Worm (Caenorhabditis elegans) whole organism, L2 larva: ENCODE measurements around the gene sri-19.

ENCODE experiments used
- C34F6.9 ChIP-seq: fragments of 150-350 bp; optimal IDR thresholded peaks from 2 replicates; lab custom pipeline; 2014; ENCODE audit warnings: missing biosample characterization, missing genetic modification characterization
- F13H6.1 ChIP-seq: sonication (generic microtip); optimal IDR thresholded peaks from 2 replicates; lab custom pipeline; 2016; ENCODE audit warnings: missing genetic modification characterization, missing compliant biosample characterization
- R02D3.7 ChIP-seq: fragments of 150-350 bp; optimal IDR thresholded peaks from 2 replicates; lab custom pipeline; 2014; ENCODE audit warnings: missing biosample characterization, missing genetic modification characterization
- Y55F3AM.14 ChIP-seq: fragments of 200-800 bp; sonication (Bioruptor generic); optimal IDR thresholded peaks from 2 replicates; lab custom pipeline; 2018; ENCODE audit warnings: mild to moderate bottlenecking, missing genetic modification characterization, missing compliant biosample characterization
- ZK546.5 ChIP-seq: sonication (generic microtip); optimal IDR thresholded peaks from 2 replicates; lab custom pipeline; 2017; ENCODE audit warnings: missing biosample characterization, missing genetic modification characterization
- alr-1 ChIP-seq: fragments of 150-350 bp; optimal IDR thresholded peaks from 2 replicates; lab custom pipeline; 2014; ENCODE audit warnings: missing biosample characterization, missing genetic modification characterization
- ama-1 ChIP-seq: fragments of 150-350 bp; optimal IDR thresholded peaks from 2 replicates; lab custom pipeline; 2018; ENCODE audit warnings: inconsistent platforms
- crh-2 ChIP-seq: sonication (generic microtip); optimal IDR thresholded peaks from 2 replicates; lab custom pipeline; 2017; ENCODE audit warnings: missing biosample characterization, missing genetic modification characterization
- dmd-4 ChIP-seq: sonication (generic microtip); optimal IDR thresholded peaks from 2 replicates; lab custom pipeline; 2017; ENCODE audit warnings: missing biosample characterization, missing genetic modification characterization
- elt-1 ChIP-seq: fragments of 150-350 bp; optimal IDR thresholded peaks from 2 replicates; lab custom pipeline; 2014; ENCODE audit warnings: missing biosample characterization, missing genetic modification characterization
- fos-1 ChIP-seq: fragments of 150-350 bp; optimal IDR thresholded peaks from 2 replicates; lab custom pipeline; 2014; ENCODE audit warnings: missing biosample characterization, missing genetic modification characterization
- gmeb-1 ChIP-seq: fragments of 150-350 bp; optimal IDR thresholded peaks from 2 replicates; lab custom pipeline; 2014; ENCODE audit warnings: missing biosample characterization, missing genetic modification characterization
- lin-13 ChIP-seq: fragments of 150-350 bp; optimal IDR thresholded peaks from 2 replicates; lab custom pipeline; 2014; ENCODE audit warnings: missing biosample characterization, missing genetic modification reagents, missing genetic modification characterization
- lin-39 ChIP-seq: fragments of 150-350 bp; optimal IDR thresholded peaks from 2 replicates; lab custom pipeline; 2014; ENCODE audit warnings: missing biosample characterization, missing genetic modification reagents, missing genetic modification characterization
- lsy-2 ChIP-seq, 2 experiments: fragments of 150-350 bp in 1 of 2; sonication (generic microtip) in 1 of 2; optimal IDR thresholded peaks; 2 replicates each; lab custom pipeline; 2014 to 2017; ENCODE audit warnings: missing biosample characterization in 2 of 2, missing genetic modification characterization in 2 of 2
- mab-5 ChIP-seq: fragments of 150-350 bp; optimal IDR thresholded peaks from 2 replicates; lab custom pipeline; 2014; ENCODE audit warnings: missing biosample characterization, missing genetic modification characterization
- mbf-1 ChIP-seq: sonication (generic microtip); optimal IDR thresholded peaks from 2 replicates; lab custom pipeline; 2017; ENCODE audit warnings: missing biosample characterization, missing genetic modification characterization
- mdl-1 ChIP-seq, 2 experiments: fragments of 150-350 bp in 1 of 2; sonication (generic microtip) in 1 of 2; optimal IDR thresholded peaks; 2 replicates each; lab custom pipeline; 2017; ENCODE audit warnings: missing biosample characterization in 2 of 2, missing genetic modification characterization in 2 of 2
- nhr-10 ChIP-seq: sonication (generic microtip); optimal IDR thresholded peaks from 2 replicates; lab custom pipeline; 2017; ENCODE audit warnings: missing biosample characterization, missing genetic modification characterization
- nhr-11 ChIP-seq: fragments of 150-350 bp; optimal IDR thresholded peaks from 2 replicates; lab custom pipeline; 2014; ENCODE audit warnings: missing biosample characterization, missing genetic modification characterization
- nhr-12 ChIP-seq: fragments of 150-350 bp; optimal IDR thresholded peaks from 2 replicates; lab custom pipeline; 2014; ENCODE audit warnings: missing biosample characterization, missing genetic modification characterization
- nhr-129 ChIP-seq: fragments of 150-350 bp; optimal IDR thresholded peaks from 2 replicates; lab custom pipeline; 2014; ENCODE audit warnings: missing biosample characterization, missing genetic modification characterization
- nhr-23 ChIP-seq: fragments of 150-350 bp; optimal IDR thresholded peaks from 2 replicates; lab custom pipeline; 2014; ENCODE audit warnings: missing biosample characterization, missing genetic modification reagents, missing genetic modification characterization
- nhr-237 ChIP-seq: fragments of 150-350 bp; optimal IDR thresholded peaks from 2 replicates; lab custom pipeline; 2014; ENCODE audit warnings: missing biosample characterization, missing genetic modification characterization
- nhr-25 ChIP-seq: fragments of 150-350 bp; sonication (generic microtip); optimal IDR thresholded peaks from 3 replicates; lab custom pipeline; 2014; ENCODE audit warnings: missing biosample characterization, missing genetic modification characterization
- nhr-6 ChIP-seq: fragments of 150-350 bp; optimal IDR thresholded peaks from 2 replicates; lab custom pipeline; 2014; ENCODE audit warnings: missing biosample characterization, missing genetic modification characterization
- peb-1 ChIP-seq: fragments of 150-350 bp; optimal IDR thresholded peaks from 2 replicates; lab custom pipeline; 2014; ENCODE audit warnings: missing biosample characterization, missing genetic modification characterization
- sem-4 ChIP-seq: fragments of 150-350 bp; optimal IDR thresholded peaks from 2 replicates; lab custom pipeline; 2014; ENCODE audit warnings: missing biosample characterization, missing genetic modification reagents, missing genetic modification characterization
- skn-1 ChIP-seq: sonication (generic microtip); optimal IDR thresholded peaks from 2 replicates; lab custom pipeline; 2017; ENCODE audit warnings: missing biosample characterization, missing genetic modification characterization
- sma-3 ChIP-seq: sonication (generic microtip); optimal IDR thresholded peaks from 2 replicates; lab custom pipeline; 2016; ENCODE audit warnings: missing genetic modification reagents, missing genetic modification characterization, missing compliant biosample characterization
- sma-9 ChIP-seq, 2 experiments: fragments of 150-350 bp in 1 of 2; sonication (generic microtip) in 1 of 2; optimal IDR thresholded peaks; 2 replicates each; lab custom pipeline; 2014 to 2016; ENCODE audit warnings: missing genetic modification characterization in 2 of 2, mild to moderate bottlenecking in 1 of 2, missing biosample characterization in 1 of 2, missing compliant biosample characterization in 1 of 2, missing genetic modification reagents in 1 of 2, moderate library complexity in 1 of 2
- snpc-4 ChIP-seq: fragments of 150-350 bp; optimal IDR thresholded peaks from 2 replicates; lab custom pipeline; 2014; ENCODE audit warnings: missing biosample characterization, missing genetic modification characterization
- unc-39 ChIP-seq: fragments of 150-350 bp; optimal IDR thresholded peaks from 2 replicates; lab custom pipeline; 2014; ENCODE audit warnings: missing biosample characterization, missing genetic modification characterization
- unc-55 ChIP-seq: fragments of 150-350 bp; sonication (generic microtip); optimal IDR thresholded peaks from 3 replicates; lab custom pipeline; 2014; ENCODE audit warnings: missing biosample characterization, missing genetic modification reagents, missing genetic modification characterization
- unc-62 ChIP-seq: fragments of 150-350 bp; optimal IDR thresholded peaks from 2 replicates; lab custom pipeline; 2014; ENCODE audit warnings: missing biosample characterization, missing genetic modification reagents, missing genetic modification characterization
- zag-1 ChIP-seq: fragments of 150-350 bp; optimal IDR thresholded peaks from 2 replicates; lab custom pipeline; 2014; ENCODE audit warnings: missing biosample characterization, missing genetic modification characterization
- ztf-11 ChIP-seq: sonication (generic microtip); optimal IDR thresholded peaks from 2 replicates; lab custom pipeline; 2017; ENCODE audit warnings: missing biosample characterization, missing genetic modification characterization
- ztf-4 ChIP-seq: fragments of 150-350 bp; optimal IDR thresholded peaks from 2 replicates; lab custom pipeline; 2014; ENCODE audit warnings: missing biosample characterization, missing genetic modification characterization

sri-19 gene

ce11 chrIV:10936906-10937540, 21.1 kb upstream of the sri-19 start, which contains the start of gene fic-1:
Gene fic-1 (plus strand): TSS chrIV:10937454.
- no peak for TF ChIP-seq Y55F3AM.14
- TF ChIP-seq lsy-2 (tag; optimal IDR thresholded peaks at IDR 0.05; lab: Kevin White, UChicago) = peak; percentile 37 to 83
- no peak for TF ChIP-seq nhr-23 (tag; lab: Kevin White, UChicago)
- TF ChIP-seq ama-1 (lab: Kevin White, UChicago) = peak; percentile 24
- no peak for TF ChIP-seq unc-62 (GFP tag; lab: Kevin White, UChicago)
- no peak for TF ChIP-seq nhr-12 (tag; lab: Kevin White, UChicago)
- peak; percentile 36 for TF ChIP-seq snpc-4 (tag; lab: Kevin White, UChicago)
- peak; percentile 64 for TF ChIP-seq zag-1 (tag; lab: Kevin White, UChicago)
- TF ChIP-seq nhr-11 (tag; lab: Kevin White, UChicago) = no peak
- TF ChIP-seq nhr-25 = no peak
- peak; percentile 81 for TF ChIP-seq nhr-129 (tag; lab: Kevin White, UChicago)
- peak; percentile 84 for TF ChIP-seq sma-9 (GFP tag; optimal IDR thresholded peaks at IDR 0.05; lab: Kevin White, UChicago)
- TF ChIP-seq sma-9 (tag; optimal IDR thresholded peaks at IDR 0.05; lab: Kevin White, UChicago) = no peak
- peak; percentile 38 for TF ChIP-seq skn-1 (tag; lab: Kevin White, UChicago)
- no peak for TF ChIP-seq alr-1
- TF ChIP-seq ZK546.5 (tag; lab: Kevin White, UChicago) = no peak
- TF ChIP-seq peb-1 (tag; lab: Kevin White, UChicago) = no peak
- TF ChIP-seq mab-5 (tag; lab: Kevin White, UChicago) = peak; percentile 51
- peak; percentile 90 for TF ChIP-seq crh-2 (tag; lab: Kevin White, UChicago)
- TF ChIP-seq F13H6.1 (tag; lab: Kevin White, UChicago) = peak; percentile 44
- peak; percentile 74 for TF ChIP-seq lin-13 (GFP tag; lab: Kevin White, UChicago)
- no peak for TF ChIP-seq nhr-10 (tag; lab: Kevin White, UChicago)
- TF ChIP-seq nhr-6 (tag; lab: Kevin White, UChicago) = peak; percentile 56
- peak; percentile 33 for TF ChIP-seq sem-4
- TF ChIP-seq elt-1 (tag; lab: Kevin White, UChicago) = no peak
- TF ChIP-seq gmeb-1 (tag; lab: Kevin White, UChicago) = no peak
- TF ChIP-seq sma-3 (GFP tag; lab: Kevin White, UChicago) = peak; percentile 22
- TF ChIP-seq fos-1 (tag; lab: Kevin White, UChicago) = peak; percentile 19
- TF ChIP-seq ztf-4 = peak; percentile 63
- TF ChIP-seq unc-55 (GFP tag; lab: Kevin White, UChicago) = peak; percentile 94
- peak; percentile 92 for TF ChIP-seq C34F6.9
- peak; percentile 77 to 84 for TF ChIP-seq mdl-1 (tag; optimal IDR thresholded peaks at IDR 0.05; lab: Kevin White, UChicago)

ce11 chrIV:10948797-10949196, 9.4 kb upstream of the sri-19 start, which contains the start of gene Y69E1A.1:
Gene Y69E1A.1 (minus strand): TSS chrIV:10948897.
- TF ChIP-seq C34F6.9 (no peak), unc-39 (tag; lab: Kevin White, UChicago) (no peak), mdl-1 (tag; optimal IDR thresholded peaks at IDR 0.05; lab: Kevin White, UChicago) (no peak), zag-1 (tag; lab: Kevin White, UChicago) (no peak)
- TF ChIP-seq, all 48 proteins: peak for 0

ce11 chrIV:10949510-10949909, 8.7 kb upstream of the sri-19 start, which contains the start of gene nsph-3.1:
Gene nsph-3.1 (plus strand): TSS chrIV:10949810.
- no peak for TF ChIP-seq unc-39 (tag; lab: Kevin White, UChicago)
- TF ChIP-seq lin-13 (GFP tag; lab: Kevin White, UChicago) = no peak
- no peak for TF ChIP-seq peb-1 (tag; lab: Kevin White, UChicago)
- TF ChIP-seq ztf-11 = no peak
- TF ChIP-seq R02D3.7 (tag; lab: Kevin White, UChicago) = no peak
- no peak for TF ChIP-seq dmd-4 (tag; lab: Kevin White, UChicago)
- no peak for TF ChIP-seq mbf-1
- no peak for TF ChIP-seq C34F6.9
- TF ChIP-seq nhr-12 (tag; lab: Kevin White, UChicago) = no peak
- no peak for TF ChIP-seq ZK546.5 (tag; lab: Kevin White, UChicago)
- no peak for TF ChIP-seq nhr-237 (tag; lab: Kevin White, UChicago)
- TF ChIP-seq lin-39 (tag; lab: Kevin White, UChicago) = no peak
- no peak for TF ChIP-seq zag-1 (tag; lab: Kevin White, UChicago)
